Worm (Caenorhabditis elegans): ENCODE results near the gene T12G3.4.
A peak's percentile ranks its signal among the peaks of the same experiment; 100 is the strongest.

Gene T12G3.4

DNA sequence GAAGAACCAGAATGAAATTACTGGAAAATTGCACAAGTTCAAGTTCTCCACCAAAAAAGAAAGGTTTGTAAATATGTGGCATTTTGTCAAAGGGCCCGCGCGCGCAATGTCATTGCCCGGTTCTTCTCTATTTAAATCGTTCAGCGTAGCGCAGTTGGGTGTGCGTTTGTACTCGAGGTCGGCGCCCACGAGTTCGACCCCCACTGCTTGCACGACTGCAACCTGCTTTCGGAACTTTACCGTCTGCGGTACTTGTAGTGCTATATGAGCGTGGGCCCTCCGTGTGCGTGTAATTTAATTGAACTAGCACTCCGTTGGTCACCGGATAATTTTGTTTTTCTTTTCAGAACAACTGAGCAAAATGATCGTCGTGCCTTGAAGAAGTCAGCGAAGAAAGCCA, 38.4 kb downstream of the T12G3.4 start (continued):
- TF ChIP-seq die-1 (tag; optimal IDR thresholded peaks at IDR 0.05) (peak; percentile 96), lin-54 (GFP tag; optimal IDR thresholded peaks at IDR 0.05) (peak; percentile 87), F39B2.1 (GFP tag; IDR thresholded peaks at IDR 0.05) (no peak), F55B11.4 (tag; optimal IDR thresholded peaks at IDR 0.05; ENCODE audit: borderline replicate concordance, insufficient read depth) (no peak), nhr-90 (tag; optimal IDR thresholded peaks at IDR 0.05) (peak; percentile 94), F37B4.10 (GFP tag; IDR thresholded peaks at IDR 0.05) (no peak), nfya-2 (GFP tag; IDR thresholded peaks at IDR 0.05) (no peak), ztf-22 (GFP tag; optimal IDR thresholded peaks at IDR 0.05) (no peak), snpc-1.3 (tag; optimal IDR thresholded peaks at IDR 0.05; ENCODE audit: insufficient read depth) (peak; percentile 87), madf-8 (GFP tag; conservative IDR thresholded peaks at IDR 0.05) (0 out of 2 replicates have a peak, but pooled peaks have one; percentile 29), ztf-6 (GFP tag; IDR thresholded peaks at IDR 0.05) (peak; percentile 70; the same call in 1 of the 2 replicates), lir-1 (GFP tag; conservative IDR thresholded peaks at IDR 0.05) (peak; percentile 61), C06A6.2 (GFP tag; conservative IDR thresholded peaks at IDR 0.05) (peak; percentile 49; the same call in 1 of the 2 replicates), ceh-58 (GFP tag; IDR thresholded peaks at IDR 0.05) (no peak), Y67H2A.10 (GFP tag; conservative IDR thresholded peaks at IDR 0.05) (0 out of 2 replicates have a peak, but pooled peaks have one; percentile 33), nhr-80 (tag; optimal IDR thresholded peaks at IDR 0.05) (peak; percentile 52), ceh-91 (GFP tag; IDR thresholded peaks at IDR 0.05) (peak; percentile 51; the same call in 1 of the 2 replicates), unc-62 (GFP tag; optimal IDR thresholded peaks at IDR 0.05) (no peak), somi-1 (GFP tag; optimal IDR thresholded peaks at IDR 0.05) (peak; percentile 69), fkh-3 (tag; optimal IDR thresholded peaks at IDR 0.05) (peak; percentile 55), lin-40 (tag; optimal IDR thresholded peaks at IDR 0.05) (peak; percentile 75), bed-1 (GFP tag; IDR thresholded peaks at IDR 0.05) (no peak), gei-17 (GFP tag; optimal IDR thresholded peaks at IDR 0.05) (peak; percentile 9), K11D2.4 (GFP tag; IDR thresholded peaks at IDR 0.05) (peak; percentile 78), ztf-28 (GFP tag; IDR thresholded peaks at IDR 0.05) (peak; percentile 94), nhr-27 (tag; optimal IDR thresholded peaks at IDR 0.05) (no peak), F57C9.4 (tag; optimal IDR thresholded peaks at IDR 0.05) (no peak), T26A5.8 (tag; optimal IDR thresholded peaks at IDR 0.05) (peak; percentile 76), madf-6 (GFP tag; IDR thresholded peaks at IDR 0.05) (peak; percentile 74), zfh-2 (GFP tag; conservative IDR thresholded peaks at IDR 0.05) (peak; percentile 86), repo-1 (tag; optimal IDR thresholded peaks at IDR 0.05) (no peak), hlh-26 (GFP tag; conservative IDR thresholded peaks at IDR 0.05) (no peak), ztf-18 (tag; optimal IDR thresholded peaks at IDR 0.05) (peak; percentile 79), mel-28 (tag; optimal IDR thresholded peaks at IDR 0.05; ENCODE audit: borderline replicate concordance) (no peak), chd-7 (tag; optimal IDR thresholded peaks at IDR 0.05) (peak; percentile 91), K12H6.12 (tag; optimal IDR thresholded peaks at IDR 0.05) (peak; percentile 66), F22D6.2 (tag; optimal IDR thresholded peaks at IDR 0.05) (peak; percentile 29), unc-130 (GFP tag; optimal IDR thresholded peaks at IDR 0.05) (peak; percentile 66)

ce11 chrIV:12088898-12089297, 40.8 kb downstream of the T12G3.4 start:
- no peak for TF ChIP-seq K12H6.12 (tag; optimal IDR thresholded peaks at IDR 0.05)
- no peak for TF ChIP-seq nfya-1 (tag; optimal IDR thresholded peaks at IDR 0.05; ENCODE audit: borderline replicate concordance, insufficient read depth)
- TF ChIP-seq lin-35 (GFP tag; optimal IDR thresholded peaks at IDR 0.05), result peak in 1 of 3 experiments; percentile 14
- no peak for TF ChIP-seq sptf-2 (GFP tag; optimal IDR thresholded peaks at IDR 0.05)
- no peak for TF ChIP-seq cebp-1 (GFP tag; IDR thresholded peaks at IDR 0.05)
- peak; percentile 25 for TF ChIP-seq cebp-1 (tag; optimal IDR thresholded peaks at IDR 0.05)
- TF ChIP-seq cebp-2 (GFP tag; IDR thresholded peaks at IDR 0.05), result 0 out of 2 replicates have a peak, but pooled peaks have one; percentile 43
- TF ChIP-seq hlh-26 (GFP tag; conservative IDR thresholded peaks at IDR 0.05), result no peak
- TF ChIP-seq B0261.1 (tag; optimal IDR thresholded peaks at IDR 0.05), result no peak
- no peak for TF ChIP-seq ztf-28 (GFP tag; IDR thresholded peaks at IDR 0.05)
- TF ChIP-seq mxl-1 (tag; optimal IDR thresholded peaks at IDR 0.05), result no peak
- TF ChIP-seq F52B5.7 (tag; optimal IDR thresholded peaks at IDR 0.05), result peak; percentile 5
- TF ChIP-seq attf-6 (GFP tag; IDR thresholded peaks at IDR 0.05), result no peak
- TF ChIP-seq B0336.3 (GFP tag; IDR thresholded peaks at IDR 0.05), result 0 out of 2 replicates have a peak, but pooled peaks have one; percentile 39
- peak; percentile 8 for TF ChIP-seq attf-5 (GFP tag; optimal IDR thresholded peaks at IDR 0.05)
